Worm (Caenorhabditis elegans): ENCODE data around the gene cyn-4.

Gene cyn-4

DNA sequence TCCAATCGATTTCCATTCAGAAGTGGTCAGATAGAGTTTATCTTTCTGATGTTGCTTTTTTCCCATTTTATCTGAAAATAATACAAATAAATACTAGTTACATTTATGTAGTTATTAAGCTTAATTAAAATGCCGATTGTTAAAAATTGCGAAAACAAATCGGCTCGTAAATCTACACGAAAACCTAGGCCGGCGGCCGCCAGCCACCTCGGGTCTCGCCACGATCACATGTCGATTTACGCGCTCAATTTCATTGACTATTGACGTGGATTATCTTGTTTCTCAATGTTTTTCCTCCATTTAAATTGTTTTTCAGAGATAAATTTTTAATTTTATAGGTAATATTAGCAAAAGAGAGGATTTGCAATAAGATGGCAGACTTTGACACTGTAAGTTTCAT is at the start of gene cyn-4, which contains the start of gene copz-1 (continued):
- no peak for TF ChIP-seq nhr-232 (tag; optimal IDR thresholded peaks at IDR 0.05)
- TF ChIP-seq che-1 (tag; optimal IDR thresholded peaks at IDR 0.05): no peak
- no peak for TF ChIP-seq pax-1 (tag; optimal IDR thresholded peaks at IDR 0.05)
- TF ChIP-seq C38D4.7 (GFP tag; optimal IDR thresholded peaks at IDR 0.05): no peak
- no peak for TF ChIP-seq fax-1 (tag; optimal IDR thresholded peaks at IDR 0.05)
- peak; percentile 94 for TF ChIP-seq ceh-31 (tag; optimal IDR thresholded peaks at IDR 0.05)
- TF ChIP-seq ref-2 (tag; optimal IDR thresholded peaks at IDR 0.05): peak; percentile 73
- TF ChIP-seq ahr-1 (tag; optimal IDR thresholded peaks at IDR 0.05): no peak
- TF ChIP-seq ceh-2 (tag; optimal IDR thresholded peaks at IDR 0.05): peak; percentile 92
- TF ChIP-seq ceh-30 (tag; optimal IDR thresholded peaks at IDR 0.05): no peak
- no peak for TF ChIP-seq mec-3 (tag; optimal IDR thresholded peaks at IDR 0.05; ENCODE audit: borderline replicate concordance)
- peak; percentile 70 for TF ChIP-seq zip-5 (tag; optimal IDR thresholded peaks at IDR 0.05)
- TF ChIP-seq Y22D7AL.16 (tag; optimal IDR thresholded peaks at IDR 0.05): no peak
- no peak for TF ChIP-seq hlh-13 (GFP tag; optimal IDR thresholded peaks at IDR 0.05)
- peak; percentile 65 for TF ChIP-seq elt-2 (tag; optimal IDR thresholded peaks at IDR 0.05)
- no peak for TF ChIP-seq pha-4 (tag; optimal IDR thresholded peaks at IDR 0.05)

DNA sequence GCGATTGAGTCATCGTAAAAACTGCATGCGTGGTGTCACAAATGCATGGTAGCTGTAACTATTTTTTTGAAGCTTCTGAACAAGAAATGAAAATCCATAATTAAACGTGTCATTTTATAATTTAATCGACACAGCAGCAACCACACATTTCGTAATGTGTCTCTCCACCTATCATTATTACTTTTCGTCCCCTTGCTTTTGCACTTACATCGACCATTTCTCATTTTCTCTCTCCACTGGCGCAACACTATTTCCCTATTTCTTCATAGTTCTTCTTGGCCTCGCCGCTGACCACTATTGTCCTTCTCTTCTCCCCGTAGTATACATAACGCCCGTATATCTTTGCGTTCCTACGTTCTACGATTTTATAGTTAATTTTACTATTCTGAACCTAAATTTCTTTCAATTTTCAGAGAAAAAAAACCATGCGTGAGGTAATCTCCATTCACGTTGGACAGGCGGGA is 45.9 kb upstream of the cyn-4 start, which contains the start of gene tba-4:
Gene tba-4, plus strand, starts transcription at position 414 of the 464 bp plus-strand sequence.
- TF ChIP-seq ceh-6 (GFP tag; optimal IDR thresholded peaks at IDR 0.05): no peak
- no peak for TF ChIP-seq ceh-45 (GFP tag; IDR thresholded peaks at IDR 0.05)
- no peak for TF ChIP-seq ceh-34 (tag; optimal IDR thresholded peaks at IDR 0.05)
- TF ChIP-seq eyg-1 (tag; optimal IDR thresholded peaks at IDR 0.05): no peak
- TF ChIP-seq T23F11.4 (GFP tag; optimal IDR thresholded peaks at IDR 0.05): no peak
- no peak for TF ChIP-seq hlh-13 (GFP tag; optimal IDR thresholded peaks at IDR 0.05)
- no peak for TF ChIP-seq ahr-1 (tag; optimal IDR thresholded peaks at IDR 0.05)
- no peak for TF ChIP-seq pag-3 (tag; optimal IDR thresholded peaks at IDR 0.05; ENCODE audit: borderline replicate concordance)
- no peak for TF ChIP-seq dmd-4 (tag; optimal IDR thresholded peaks at IDR 0.05; ENCODE audit: borderline replicate concordance)
- no peak for TF ChIP-seq ceh-24 (tag; optimal IDR thresholded peaks at IDR 0.05)
- TF ChIP-seq zip-5 (tag; optimal IDR thresholded peaks at IDR 0.05): no peak
- no peak for TF ChIP-seq ref-2 (tag; optimal IDR thresholded peaks at IDR 0.05)
- TF ChIP-seq sox-2 (GFP tag; IDR thresholded peaks at IDR 0.05): no peak
- no peak for TF ChIP-seq syd-9 (tag; optimal IDR thresholded peaks at IDR 0.05)
- TF ChIP-seq elt-2 (tag; optimal IDR thresholded peaks at IDR 0.05): no peak
- TF ChIP-seq hlh-6 (tag; optimal IDR thresholded peaks at IDR 0.05): no peak
- TF ChIP-seq unc-55 (GFP tag; optimal IDR thresholded peaks at IDR 0.05): no peak
- TF ChIP-seq ceh-22 (tag; optimal IDR thresholded peaks at IDR 0.05): no peak

DNA sequence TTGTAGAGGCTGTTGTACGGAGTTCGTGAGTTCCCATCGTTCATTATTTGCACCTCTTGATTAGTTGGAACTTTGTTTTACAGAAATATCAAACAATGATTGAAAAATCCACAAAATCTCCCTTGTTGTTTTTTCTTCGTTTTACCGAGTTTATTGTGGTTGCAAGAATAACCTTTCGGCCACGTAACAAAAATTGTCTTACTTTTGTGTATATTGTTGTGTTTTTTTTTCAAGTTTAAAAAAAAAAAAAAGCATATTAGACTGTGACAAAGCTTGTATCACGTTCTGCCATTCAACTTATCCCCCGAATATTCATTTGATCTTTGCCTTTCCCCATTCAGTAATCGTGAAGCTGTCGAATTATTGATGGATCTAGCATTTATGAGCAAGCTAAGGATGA is 44.8 kb upstream of the cyn-4 start, which contains the start of gene F44F4.10:
Gene F44F4.10, minus strand, starts transcription at position 101 of the 400 bp plus-strand sequence.
- TF ChIP-seq unc-3 (GFP tag; conservative IDR thresholded peaks at IDR 0.05) (no peak), unc-3 (tag; optimal IDR thresholded peaks at IDR 0.05) (no peak), pha-2 (tag; optimal IDR thresholded peaks at IDR 0.05) (no peak), lim-6 (tag; optimal IDR thresholded peaks at IDR 0.05) (no peak), ceh-19 (GFP tag; optimal IDR thresholded peaks at IDR 0.05) (no peak), pha-4 (tag; optimal IDR thresholded peaks at IDR 0.05) (no peak), ceh-45 (GFP tag; IDR thresholded peaks at IDR 0.05) (no peak), fax-1 (tag; optimal IDR thresholded peaks at IDR 0.05) (no peak), F13H6.1 (tag; optimal IDR thresholded peaks at IDR 0.05) (no peak), unc-55 (GFP tag; optimal IDR thresholded peaks at IDR 0.05) (no peak), ceh-2 (tag; optimal IDR thresholded peaks at IDR 0.05) (no peak), Y22D7AL.16 (tag; optimal IDR thresholded peaks at IDR 0.05) (no peak)

ce11 chrII:10915732-10916131 is 43.3 kb upstream of the cyn-4 start, which contains the start of gene F44F4.9:
F44F4.9 (minus strand) TSS chrII:10915832.
- TF ChIP-seq ceh-2 (tag; optimal IDR thresholded peaks at IDR 0.05): no peak
- no peak for TF ChIP-seq ceh-22 (tag; optimal IDR thresholded peaks at IDR 0.05)
- no peak for TF ChIP-seq lin-11 (tag; optimal IDR thresholded peaks at IDR 0.05)
- no peak for TF ChIP-seq fkh-10 (GFP tag; optimal IDR thresholded peaks at IDR 0.05)
- TF ChIP-seq eyg-1 (tag; optimal IDR thresholded peaks at IDR 0.05): no peak
- no peak for TF ChIP-seq ahr-1 (tag; optimal IDR thresholded peaks at IDR 0.05)
- TF ChIP-seq K02D7.2 (tag; optimal IDR thresholded peaks at IDR 0.05): no peak
- no peak for TF ChIP-seq ceh-45 (GFP tag; IDR thresholded peaks at IDR 0.05)
- TF ChIP-seq C38D4.7 (GFP tag; optimal IDR thresholded peaks at IDR 0.05): no peak
- no peak for TF ChIP-seq tbx-2 (tag; optimal IDR thresholded peaks at IDR 0.05)
- no peak for TF ChIP-seq sox-4 (tag; optimal IDR thresholded peaks at IDR 0.05)
- TF ChIP-seq pha-4 (tag; optimal IDR thresholded peaks at IDR 0.05): no peak
- no peak for TF ChIP-seq ets-4 (tag; optimal IDR thresholded peaks at IDR 0.05)
- no peak for TF ChIP-seq nhr-11 (tag; optimal IDR thresholded peaks at IDR 0.05)
- TF ChIP-seq ceh-31 (tag; optimal IDR thresholded peaks at IDR 0.05): no peak
- TF ChIP-seq pag-3 (tag; optimal IDR thresholded peaks at IDR 0.05; ENCODE audit: borderline replicate concordance): no peak
- TF ChIP-seq ceh-30 (tag; optimal IDR thresholded peaks at IDR 0.05): no peak
- no peak for TF ChIP-seq ztf-16 (tag; optimal IDR thresholded peaks at IDR 0.05)
- no peak for TF ChIP-seq fkh-6 (tag; optimal IDR thresholded peaks at IDR 0.05)

Data from whole organism, late embryonic.